Fruit fly (Drosophila melanogaster) whole organism, embryonic: Measurements from ENCODE around the gene Gyc89Da.

Source experiments
- Atf6 ChIP-seq: fragments of 200-800 bp; sonication (Bioruptor generic); IDR thresholded peaks from 2 replicates; pipeline ENCODE4 v1.3.6; 2022; ENCODE audit warnings: missing biosample characterization, missing genetic modification characterization
- B-H1 ChIP-seq: fragments of 200-800 bp; sonication (Bioruptor generic); IDR thresholded peaks from 3 replicates; pipeline ENCODE4 v1.3.6; 2022; ENCODE audit warnings: missing biosample characterization, missing genetic modification characterization
- Bgb ChIP-seq: fragments of 200-800 bp; sonication (Bioruptor generic); IDR thresholded peaks from 2 replicates; pipeline ENCODE4 v1.3.6; 2022; ENCODE audit warnings: missing biosample characterization, missing genetic modification characterization; ENCODE audit not compliant: partially characterized antibody
- CG10366 ChIP-seq: fragments of 200-800 bp; sonication (Bioruptor generic); IDR thresholded peaks from 2 replicates; pipeline ENCODE4 v1.3.6; 2022; ENCODE audit warnings: missing biosample characterization, missing genetic modification characterization
- CG10654 ChIP-seq: fragments of 200-800 bp; sonication (Bioruptor generic); optimal IDR thresholded peaks from 2 replicates; lab custom pipeline; 2016; ENCODE audit warnings: missing biosample characterization, missing genetic modification characterization
- CG11696 ChIP-seq: fragments of 200-800 bp; sonication (Bioruptor generic); IDR thresholded peaks from 2 replicates; pipeline ENCODE4 v1.3.6; 2022; ENCODE audit warnings: missing biosample characterization, missing genetic modification characterization
- CG17186 ChIP-seq: fragments of 200-800 bp; sonication (Bioruptor generic); optimal IDR thresholded peaks from 3 replicates; lab custom pipeline; 2017; ENCODE audit warnings: missing biosample characterization, missing genetic modification reagents, missing genetic modification characterization
- CG17361 ChIP-seq: fragments of 200-800 bp; sonication (Bioruptor generic); IDR thresholded peaks from 3 replicates; pipeline ENCODE4 v1.3.6; 2022; ENCODE audit warnings: missing biosample characterization, missing genetic modification characterization
- CG17612 ChIP-seq: fragments of 200-800 bp; sonication (Bioruptor generic); IDR thresholded peaks from 2 replicates; pipeline ENCODE4 v1.3.6; 2022; ENCODE audit warnings: missing biosample characterization, missing genetic modification characterization
- CG18599 ChIP-seq: fragments of 200-800 bp; sonication (Bioruptor generic); optimal IDR thresholded peaks from 3 replicates; lab custom pipeline; 2017; ENCODE audit warnings: missing biosample characterization, missing genetic modification characterization, mild to moderate bottlenecking, moderate library complexity, missing genetic modification reagents
- CG3838 ChIP-seq: fragments of 200-800 bp; sonication (Bioruptor generic); optimal IDR thresholded peaks from 3 replicates; lab custom pipeline; 2016; ENCODE audit warnings: missing biosample characterization, missing genetic modification characterization
- CG6654 ChIP-seq: fragments of 200-800 bp; sonication (Bioruptor generic); optimal IDR thresholded peaks from 2 replicates; lab custom pipeline; 2017; ENCODE audit warnings: missing biosample characterization, mild to moderate bottlenecking, missing genetic modification characterization
- CG6683 ChIP-seq: fragments of 200-800 bp; sonication (Bioruptor generic); optimal IDR thresholded peaks from 2 replicates; lab custom pipeline; 2017; ENCODE audit warnings: missing biosample characterization, mild to moderate bottlenecking, missing genetic modification characterization, missing genetic modification reagents
- CG7271 ChIP-seq: fragments of 200-800 bp; sonication (Bioruptor generic); optimal IDR thresholded peaks from 2 replicates; lab custom pipeline; 2018; ENCODE audit warnings: missing biosample characterization, mild to moderate bottlenecking, missing genetic modification characterization, moderate library complexity
- CG8281 ChIP-seq: fragments of 200-800 bp; sonication (Bioruptor generic); optimal IDR thresholded peaks from 2 replicates; lab custom pipeline; 2018; ENCODE audit warnings: missing biosample characterization, mild to moderate bottlenecking, missing genetic modification characterization, moderate library complexity
- CG8290 ChIP-seq, 3 experiments: fragments of 200-800 bp; sonication (Bioruptor generic); optimal IDR thresholded peaks; 2 replicates each; lab custom pipeline; 2016 to 2019; ENCODE audit warnings: missing biosample characterization in 3 of 3, missing genetic modification characterization in 3 of 3, mild to moderate bottlenecking in 2 of 3, moderate library complexity in 1 of 3
- CG9215 ChIP-seq: fragments of 200-800 bp; sonication (Bioruptor generic); IDR thresholded peaks from 2 replicates; pipeline ENCODE4 v1.3.6; 2022; ENCODE audit warnings: missing biosample characterization, missing genetic modification characterization
- CrebB ChIP-seq: fragments of 200-800 bp; sonication (Bioruptor generic); optimal IDR thresholded peaks from 3 replicates; lab custom pipeline; 2018; ENCODE audit warnings: missing biosample characterization, mild to moderate bottlenecking, missing genetic modification characterization
- H15 ChIP-seq: fragments of 200-800 bp; sonication (Bioruptor generic); IDR thresholded peaks from 3 replicates; pipeline ENCODE4 v1.3.6; 2022; ENCODE audit warnings: missing biosample characterization, missing genetic modification characterization
- HLH3B ChIP-seq: fragments of 200-800 bp; sonication (Bioruptor generic); IDR thresholded peaks from 2 replicates; pipeline ENCODE4 v1.3.6; 2022; ENCODE audit warnings: missing biosample characterization, missing genetic modification characterization
- Hr3 ChIP-seq: fragments of 200-800 bp; sonication (Bioruptor generic); optimal IDR thresholded peaks from 3 replicates; lab custom pipeline; 2016; ENCODE audit warnings: missing biosample characterization, missing genetic modification characterization
- Jarid2 ChIP-seq: fragments of 200-800 bp; sonication (Bioruptor generic); optimal IDR thresholded peaks from 3 replicates; lab custom pipeline; 2017; ENCODE audit warnings: mild to moderate bottlenecking, missing biosample characterization, missing genetic modification reagents, missing genetic modification characterization
- Nf-YB ChIP-seq: fragments of 200-800 bp; sonication (Bioruptor generic); optimal IDR thresholded peaks from 3 replicates; lab custom pipeline; 2019; ENCODE audit warnings: missing biosample characterization, mild to moderate bottlenecking, missing genetic modification characterization, moderate library complexity
- PHDP ChIP-seq: fragments of 200-800 bp; sonication (Bioruptor generic); optimal IDR thresholded peaks from 3 replicates; lab custom pipeline; 2018; ENCODE audit warnings: missing biosample characterization, mild to moderate bottlenecking, missing genetic modification characterization, moderate library complexity
- Sry-δ ChIP-seq: fragments of 200-800 bp; sonication (Bioruptor generic); optimal IDR thresholded peaks from 2 replicates; lab custom pipeline; 2016; ENCODE audit warnings: missing biosample characterization, missing genetic modification characterization
- Xrp1 ChIP-seq: fragments of 200-800 bp; sonication (Bioruptor generic); IDR thresholded peaks from 2 replicates; pipeline ENCODE4 v1.3.6; 2022; ENCODE audit warnings: missing biosample characterization, missing genetic modification characterization
- YL-1 ChIP-seq: fragments of 200-800 bp; sonication (Bioruptor generic); optimal IDR thresholded peaks from 3 replicates; lab custom pipeline; 2017; ENCODE audit warnings: missing biosample characterization, mild to moderate bottlenecking, missing genetic modification characterization
- amos ChIP-seq: fragments of 200-800 bp; sonication (Bioruptor generic); IDR thresholded peaks from 2 replicates; pipeline ENCODE4 v1.3.6; 2022; ENCODE audit warnings: missing biosample characterization, missing genetic modification characterization; ENCODE audit not compliant: partially characterized antibody
- aop ChIP-seq: fragments of 200-800 bp; sonication (Bioruptor generic); IDR thresholded peaks from 2 replicates; pipeline ENCODE4 v1.3.6; 2022; ENCODE audit warnings: missing biosample characterization, missing genetic modification characterization
- ato ChIP-seq: fragments of 200-800 bp; sonication (Bioruptor generic); IDR thresholded peaks from 2 replicates; pipeline ENCODE4 v1.3.6; 2022; ENCODE audit warnings: missing biosample characterization, missing genetic modification characterization; ENCODE audit not compliant: partially characterized antibody
- caup ChIP-seq: fragments of 200-800 bp; sonication (Bioruptor generic); optimal IDR thresholded peaks from 3 replicates; lab custom pipeline; 2017; ENCODE audit warnings: missing biosample characterization, mild to moderate bottlenecking, missing genetic modification characterization, moderate library complexity; ENCODE audit not compliant: severe bottlenecking
- crc ChIP-seq: fragments of 200-800 bp; sonication (Bioruptor generic); optimal IDR thresholded peaks from 2 replicates; lab custom pipeline; 2016; ENCODE audit warnings: missing biosample characterization, missing genetic modification characterization
- crol ChIP-seq: fragments of 200-800 bp; sonication (Bioruptor generic); IDR thresholded peaks from 2 replicates; pipeline ENCODE4 v1.3.6; 2022; ENCODE audit warnings: missing biosample characterization, missing genetic modification characterization
- dm ChIP-seq: fragments of 200-800 bp; sonication (Bioruptor generic); optimal IDR thresholded peaks from 3 replicates; lab custom pipeline; 2016; ENCODE audit warnings: missing biosample characterization, missing genetic modification characterization
- ems ChIP-seq: fragments of 200-800 bp; sonication (Bioruptor generic); optimal IDR thresholded peaks from 3 replicates; lab custom pipeline; 2016; ENCODE audit warnings: missing biosample characterization, missing genetic modification characterization
- eyg ChIP-seq: fragments of 200-800 bp; sonication (Bioruptor generic); optimal IDR thresholded peaks from 3 replicates; lab custom pipeline; 2016; ENCODE audit warnings: missing biosample characterization, missing genetic modification characterization
- ham ChIP-seq: fragments of 200-800 bp; sonication (Bioruptor generic); IDR thresholded peaks from 2 replicates; pipeline ENCODE4 v1.3.6; 2022; ENCODE audit warnings: missing biosample characterization, missing genetic modification characterization
- ind ChIP-seq: fragments of 200-800 bp; sonication (Bioruptor generic); optimal IDR thresholded peaks from 3 replicates; lab custom pipeline; 2016; ENCODE audit warnings: missing biosample characterization, missing genetic modification characterization
- ken ChIP-seq: fragments of 200-800 bp; sonication (Bioruptor generic); IDR thresholded peaks from 3 replicates; pipeline ENCODE4 v1.3.6; 2022; ENCODE audit warnings: missing biosample characterization, missing genetic modification characterization
- luna ChIP-seq: fragments of 200-800 bp; sonication (Bioruptor generic); optimal IDR thresholded peaks from 2 replicates; lab custom pipeline; 2016; ENCODE audit warnings: missing biosample characterization, missing genetic modification characterization
- otp ChIP-seq: fragments of 200-800 bp; sonication (Bioruptor generic); IDR thresholded peaks from 3 replicates; pipeline ENCODE4, ENCODE4 v1.3.6; 2022; ENCODE audit warnings: missing biosample characterization, missing genetic modification characterization
- pan ChIP-seq, 4 experiments: fragments of >200 bp in 3 of 4; fragments of 200-800 bp in 1 of 4; sonication (Bioruptor generic) in 1 of 4; optimal IDR thresholded peaks in 3 of 4; IDR thresholded peaks in 1 of 4; 2 replicates each; pipeline versions ENCODE4 v1.3.6 to Lab custom; 2017 to 2022; ENCODE audit warnings: missing biosample characterization in 2 of 4, missing genetic modification characterization in 2 of 4, mixed read lengths in 1 of 4
- pb ChIP-seq: fragments of 200-800 bp; sonication (Bioruptor generic); optimal IDR thresholded peaks from 3 replicates; lab custom pipeline; 2016; ENCODE audit warnings: missing biosample characterization, missing genetic modification characterization
- repo ChIP-seq: fragments of 200-800 bp; sonication (Bioruptor generic); optimal IDR thresholded peaks from 2 replicates; lab custom pipeline; 2016; ENCODE audit warnings: missing biosample characterization, missing genetic modification characterization
- sens-2 ChIP-seq: fragments of 200-800 bp; sonication (Bioruptor generic); IDR thresholded peaks from 2 replicates; pipeline ENCODE4 v1.3.6; 2022; ENCODE audit warnings: missing biosample characterization, missing genetic modification characterization
- seq ChIP-seq: fragments of 200-800 bp; sonication (Bioruptor generic); IDR thresholded peaks from 2 replicates; pipeline ENCODE4 v1.3.6; 2022; ENCODE audit warnings: missing biosample characterization, missing genetic modification characterization
- sqz ChIP-seq: fragments of 200-800 bp; sonication (Bioruptor generic); optimal IDR thresholded peaks from 3 replicates; lab custom pipeline; 2018; ENCODE audit warnings: missing biosample characterization, mild to moderate bottlenecking, missing genetic modification characterization
- tgo ChIP-seq: fragments of 200-800 bp; sonication (Bioruptor generic); IDR thresholded peaks from 3 replicates; pipeline ENCODE4 v1.3.6; 2022; ENCODE audit warnings: missing biosample characterization, missing genetic modification characterization
- ttk ChIP-seq: fragments of 200-800 bp; sonication (Bioruptor generic); IDR thresholded peaks from 2 replicates; pipeline ENCODE4 v2.1.2; 2022; ENCODE audit warnings: missing biosample characterization, missing genetic modification characterization
- tx ChIP-seq: fragments of 200-800 bp; sonication (Bioruptor generic); optimal IDR thresholded peaks from 2 replicates; lab custom pipeline; 2016; ENCODE audit warnings: missing biosample characterization, missing genetic modification characterization
- zfh2 ChIP-seq: fragments of 200-800 bp; sonication (Bioruptor generic); optimal IDR thresholded peaks from 2 replicates; lab custom pipeline; 2016; ENCODE audit warnings: missing biosample characterization, missing genetic modification characterization

Gene Gyc89Da

DNA sequence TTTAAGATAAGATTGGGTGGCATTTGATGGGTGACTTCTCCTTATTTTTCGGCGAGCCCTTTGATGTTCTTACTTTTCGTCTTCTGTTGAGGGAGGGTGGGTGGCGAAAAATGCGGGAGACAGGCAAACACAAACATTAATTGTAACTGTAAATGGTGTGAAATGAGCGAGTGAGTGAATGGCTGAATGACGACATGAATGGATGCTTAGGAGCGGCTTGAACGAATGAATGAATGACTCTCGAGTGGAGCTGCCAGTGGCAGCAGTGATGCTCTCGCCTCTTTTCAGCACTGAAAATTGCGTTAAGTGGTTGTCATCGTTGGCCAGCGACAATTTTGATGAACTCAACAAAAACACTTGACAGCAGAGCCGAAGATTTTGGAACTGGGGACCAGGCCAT is 32.1 kb downstream of the Gyc89Da start:
- TF ChIP-seq luna (GFP tag; lab: Kevin White, UChicago) (no peak), HLH3B (no peak), tx (no peak), Jarid2 (GFP tag; lab: Kevin White, UChicago) (no peak), caup (GFP tag; lab: Kevin White, UChicago) (no peak), Bgb (GFP tag; lab: Robert Waterston, UW) (no peak), Hr3 (no peak), CG8281 (peak; percentile 98), pan (optimal IDR thresholded peaks at IDR 0.05; lab: Kevin White, UChicago) (no peak), pan (GFP tag; optimal IDR thresholded peaks at IDR 0.05 in 1 of 2, IDR thresholded peaks at IDR 0.05 in 1 of 2) (peak in 1 of 2 experiments; percentile 17), tgo (GFP tag; lab: Robert Waterston, UW) (no peak)

DNA sequence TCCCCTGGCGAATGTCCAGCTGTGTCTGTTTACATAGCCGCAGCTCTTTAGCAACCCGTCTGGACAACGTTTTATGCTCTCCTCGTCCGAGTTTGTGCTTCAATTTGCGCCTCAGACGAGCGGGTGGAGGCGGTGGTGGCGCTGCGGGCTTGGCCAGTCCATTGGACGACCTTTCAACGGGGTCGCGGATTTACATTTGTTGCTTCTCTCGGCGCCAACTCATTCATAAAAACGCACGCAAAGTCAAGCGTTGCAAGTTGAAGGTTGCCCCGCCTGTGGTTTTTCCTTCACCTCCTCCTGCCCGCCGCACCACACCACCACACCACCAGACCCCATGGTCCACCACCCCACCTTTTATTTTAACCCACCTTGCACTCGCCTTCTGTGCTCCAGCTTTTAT is 35.3 kb downstream of the Gyc89Da start:
- TF ChIP-seq crol (GFP tag; lab: Robert Waterston, UW) = no peak
- TF ChIP-seq otp (GFP tag; lab: Robert Waterston, UW) = no peak
- TF ChIP-seq ttk = no peak
- no peak for TF ChIP-seq Atf6 (GFP tag; lab: Robert Waterston, UW)
- TF ChIP-seq amos = no peak
- no peak for TF ChIP-seq Sry-δ (GFP tag; lab: Kevin White, UChicago)
- TF ChIP-seq CG10366 (GFP tag; lab: Robert Waterston, UW) = no peak
- TF ChIP-seq ken (GFP tag; lab: Robert Waterston, UW) = no peak
- TF ChIP-seq CG10654 (GFP tag; lab: Kevin White, UChicago) = no peak
- TF ChIP-seq ems (GFP tag; lab: Kevin White, UChicago) = no peak
- no peak for TF ChIP-seq CG7271
- TF ChIP-seq PHDP = no peak
- no peak for TF ChIP-seq crc
- no peak for TF ChIP-seq ham (GFP tag; lab: Robert Waterston, UW)
- TF ChIP-seq CrebB (tag; lab: Kevin White, UChicago) = no peak
- TF ChIP-seq aop = no peak
- no peak for TF ChIP-seq repo (GFP tag; lab: Kevin White, UChicago)
- no peak for TF ChIP-seq CG17186 (GFP tag; lab: Kevin White, UChicago)
- no peak for TF ChIP-seq B-H1 (GFP tag; lab: Robert Waterston, UW)

dm6 chr3R:16510128-16510527 is 37.7 kb downstream of the Gyc89Da start:
- TF ChIP-seq sqz (GFP tag; lab: Kevin White, UChicago) (no peak), dm (GFP tag; lab: Kevin White, UChicago) (no peak), Nf-YB (GFP tag; lab: Kevin White, UChicago) (peak; percentile 22), YL-1 (GFP tag; lab: Kevin White, UChicago) (no peak), CG11696 (GFP tag; lab: Robert Waterston, UW) (no peak), CG9215 (GFP tag; lab: Robert Waterston, UW) (no peak), CrebB (tag; lab: Kevin White, UChicago) (no peak), CG3838 (GFP tag; lab: Kevin White, UChicago) (no peak), CG17612 (GFP tag; lab: Robert Waterston, UW) (no peak), Xrp1 (GFP tag; lab: Robert Waterston, UW) (peak; percentile 49; the same call in 1 of the 2 replicates), CG6683 (GFP tag; lab: Kevin White, UChicago) (no peak), CG6654 (GFP tag; lab: Kevin White, UChicago) (no peak), zfh2 (GFP tag; lab: Kevin White, UChicago) (no peak), CG18599 (GFP tag; lab: Kevin White, UChicago) (peak; percentile 44), pb (no peak), CG17361 (GFP tag; lab: Robert Waterston, UW) (peak; percentile 47; the same call in 2 of the 3 replicates), ind (GFP tag; lab: Kevin White, UChicago) (no peak), sens-2 (GFP tag; lab: Robert Waterston, UW) (no peak), eyg (GFP tag; lab: Kevin White, UChicago) (no peak), ato (GFP tag; lab: Robert Waterston, UW) (no peak), H15 (no peak), CG8290 (GFP tag; optimal IDR thresholded peaks at IDR 0.05; lab: Kevin White, UChicago) (no peak), CG8290 (tag; optimal IDR thresholded peaks at IDR 0.05; lab: Kevin White, UChicago) (no peak), seq (GFP tag; lab: Robert Waterston, UW) (no peak)
